Fruit fly (Drosophila melanogaster) whole organism, embryonic: ENCODE results near the gene CG9920.
A peak's percentile ranks its signal among the peaks of the same experiment; 100 is the strongest.

Experiments
- Abd-B ChIP-seq: fragments of 200-800 bp; sonication (Bioruptor generic); optimal IDR thresholded peaks from 2 replicates; lab custom pipeline; 2018; ENCODE audit warnings: missing biosample characterization, mild to moderate bottlenecking, missing genetic modification characterization, moderate library complexity
- Atf-2 ChIP-seq: fragments of 200-800 bp; sonication (Bioruptor generic); optimal IDR thresholded peaks from 2 replicates; lab custom pipeline; 2016; ENCODE audit warnings: missing biosample characterization, missing genetic modification characterization
- B-H2 ChIP-seq: fragments of 200-800 bp; sonication (Bioruptor generic); optimal IDR thresholded peaks from 2 replicates; lab custom pipeline; 2018; ENCODE audit warnings: missing biosample characterization, mild to moderate bottlenecking, missing genetic modification characterization
- CG10431 ChIP-seq: fragments of 200-800 bp; sonication (Bioruptor generic); optimal IDR thresholded peaks from 3 replicates; lab custom pipeline; 2018; ENCODE audit warnings: missing biosample characterization, mild to moderate bottlenecking, missing genetic modification characterization
- CG10543 ChIP-seq: fragments of 200-800 bp; sonication (Bioruptor generic); optimal IDR thresholded peaks from 3 replicates; lab custom pipeline; 2017; ENCODE audit warnings: missing biosample characterization, mild to moderate bottlenecking, missing genetic modification characterization, moderate library complexity
- CG11093 ChIP-seq: fragments of 200-800 bp; sonication (Bioruptor generic); IDR thresholded peaks from 3 replicates; pipeline ENCODE4 v1.3.6; 2022; ENCODE audit warnings: missing biosample characterization, missing genetic modification characterization
- CG11696 ChIP-seq: fragments of 200-800 bp; sonication (Bioruptor generic); IDR thresholded peaks from 2 replicates; pipeline ENCODE4 v1.3.6; 2022; ENCODE audit warnings: missing biosample characterization, missing genetic modification characterization
- CG11723 ChIP-seq: fragments of 200-800 bp; sonication (Bioruptor generic); optimal IDR thresholded peaks from 2 replicates; lab custom pipeline; 2017; ENCODE audit warnings: missing biosample characterization, mild to moderate bottlenecking, missing genetic modification characterization
- CG12942 ChIP-seq: fragments of 200-800 bp; sonication (Bioruptor generic); optimal IDR thresholded peaks from 3 replicates; lab custom pipeline; 2016; ENCODE audit warnings: missing biosample characterization, missing genetic modification characterization
- CG13624 ChIP-seq: fragments of 200-800 bp; sonication (Bioruptor generic); optimal IDR thresholded peaks from 2 replicates; lab custom pipeline; 2016; ENCODE audit warnings: missing biosample characterization, missing genetic modification characterization
- CG1603 ChIP-seq: fragments of 200-800 bp; sonication (Bioruptor generic); optimal IDR thresholded peaks from 2 replicates; lab custom pipeline; 2019; ENCODE audit warnings: missing biosample characterization, mild to moderate bottlenecking, missing genetic modification characterization, moderate library complexity
- CG16863 ChIP-seq: fragments of 200-800 bp; sonication (Bioruptor generic); optimal IDR thresholded peaks from 3 replicates; lab custom pipeline; 2016; ENCODE audit warnings: missing biosample characterization, missing genetic modification characterization
- CG2202 ChIP-seq: fragments of 200-800 bp; sonication (Bioruptor generic); optimal IDR thresholded peaks from 2 replicates; lab custom pipeline; 2018; ENCODE audit warnings: missing biosample characterization, mild to moderate bottlenecking, missing genetic modification characterization
- CG2678 ChIP-seq: fragments of 200-800 bp; sonication (Bioruptor generic); optimal IDR thresholded peaks from 3 replicates; lab custom pipeline; 2019; ENCODE audit warnings: missing biosample characterization, mild to moderate bottlenecking, missing genetic modification characterization, moderate library complexity
- CG31365 ChIP-seq: fragments of 200-800 bp; sonication (Bioruptor generic); optimal IDR thresholded peaks from 2 replicates; lab custom pipeline; 2018; ENCODE audit warnings: missing biosample characterization, mild to moderate bottlenecking, missing genetic modification characterization
- CG32772 ChIP-seq: fragments of 200-800 bp; sonication (Bioruptor generic); IDR thresholded peaks from 2 replicates; pipeline ENCODE4 v1.3.6; 2022; ENCODE audit warnings: missing biosample characterization, missing genetic modification characterization
- CG6254 ChIP-seq: fragments of 200-800 bp; sonication (Bioruptor generic); optimal IDR thresholded peaks from 3 replicates; lab custom pipeline; 2017; ENCODE audit warnings: mild to moderate bottlenecking, missing biosample characterization, missing genetic modification reagents, missing genetic modification characterization
- CG6683 ChIP-seq: fragments of 200-800 bp; sonication (Bioruptor generic); optimal IDR thresholded peaks from 2 replicates; lab custom pipeline; 2017; ENCODE audit warnings: missing biosample characterization, mild to moderate bottlenecking, missing genetic modification characterization, missing genetic modification reagents
- CrebB ChIP-seq: fragments of 200-800 bp; sonication (Bioruptor generic); optimal IDR thresholded peaks from 3 replicates; lab custom pipeline; 2018; ENCODE audit warnings: missing biosample characterization, mild to moderate bottlenecking, missing genetic modification characterization
- D19A ChIP-seq: fragments of 200-800 bp; optimal IDR thresholded peaks from 3 replicates; lab custom pipeline; 2019; ENCODE audit warnings: missing biosample characterization, mild to moderate bottlenecking, missing genetic modification characterization, moderate library complexity
- Dad ChIP-seq: fragments of 200-800 bp; sonication (Bioruptor generic); optimal IDR thresholded peaks from 3 replicates; lab custom pipeline; 2016; ENCODE audit warnings: missing biosample characterization, missing genetic modification characterization
- Doc2 ChIP-seq: fragments of 200-800 bp; sonication (Bioruptor generic); IDR thresholded peaks from 2 replicates; pipeline ENCODE4 v1.3.6; 2022; ENCODE audit warnings: missing biosample characterization, missing genetic modification characterization
- Hand ChIP-seq: fragments of 200-800 bp; sonication (Bioruptor generic); optimal IDR thresholded peaks from 2 replicates; lab custom pipeline; 2017; ENCODE audit warnings: mild to moderate bottlenecking, missing biosample characterization, missing genetic modification reagents, missing genetic modification characterization
- Lhr ChIP-seq: fragments of 200-800 bp; sonication (Bioruptor generic); optimal IDR thresholded peaks from 3 replicates; lab custom pipeline; 2017; ENCODE audit warnings: mild to moderate bottlenecking, missing biosample characterization, missing genetic modification reagents, missing genetic modification characterization
- Lpt ChIP-seq: fragments of >200 bp; optimal IDR thresholded peaks from 2 replicates; lab custom pipeline; 2018; ENCODE audit warnings: missing biosample characterization, missing genetic modification characterization
- MBD-R2 ChIP-seq: fragments of 200-800 bp; sonication (Bioruptor generic); IDR thresholded peaks from 2 replicates; pipeline ENCODE4 v1.3.6; 2022; ENCODE audit warnings: missing biosample characterization, missing genetic modification characterization
- MESR4 ChIP-seq: fragments of 200-800 bp; sonication (Bioruptor generic); optimal IDR thresholded peaks from 2 replicates; lab custom pipeline; 2018; ENCODE audit warnings: missing biosample characterization, mild to moderate bottlenecking, missing genetic modification characterization, moderate library complexity
- Neu2 ChIP-seq: fragments of 200-800 bp; sonication (Bioruptor generic); optimal IDR thresholded peaks from 3 replicates; lab custom pipeline; 2016; ENCODE audit warnings: missing biosample characterization, missing genetic modification characterization, borderline replicate concordance
- Ptx1 ChIP-seq: fragments of 200-800 bp; sonication (Bioruptor generic); IDR thresholded peaks from 2 replicates; pipeline ENCODE4 v1.3.6; 2022; ENCODE audit warnings: missing biosample characterization, missing genetic modification characterization
- ash1 ChIP-seq: fragments of 200-800 bp; sonication (Bioruptor generic); optimal IDR thresholded peaks from 2 replicates; lab custom pipeline; 2018; ENCODE audit warnings: missing biosample characterization, mild to moderate bottlenecking, missing genetic modification characterization
- croc ChIP-seq: fragments of 200-800 bp; sonication (Bioruptor generic); conservative IDR thresholded peaks from 3 replicates; pipeline ENCODE4 v1.3.6; 2022; ENCODE audit warnings: missing biosample characterization, missing genetic modification characterization
- danr ChIP-seq: fragments of 200-800 bp; sonication (Bioruptor generic); IDR thresholded peaks from 2 replicates; pipeline ENCODE4 v1.3.6; 2022; ENCODE audit warnings: missing biosample characterization, missing genetic modification characterization
- disco-r ChIP-seq: fragments of 200-800 bp; sonication (Bioruptor generic); optimal IDR thresholded peaks from 2 replicates; lab custom pipeline; 2016; ENCODE audit warnings: missing biosample characterization, missing genetic modification characterization
- dpn ChIP-seq, 2 experiments: fragments of 200-800 bp; sonication (Bioruptor generic); optimal IDR thresholded peaks; 3 replicates each; lab custom pipeline; 2016; ENCODE audit warnings: missing biosample characterization in 2 of 2, missing genetic modification characterization in 2 of 2
- fu2 ChIP-seq: fragments of 200-800 bp; sonication (Bioruptor generic); optimal IDR thresholded peaks from 2 replicates; lab custom pipeline; 2016; ENCODE audit warnings: missing biosample characterization, missing genetic modification characterization
- grau ChIP-seq: fragments of 200-800 bp; optimal IDR thresholded peaks from 3 replicates; lab custom pipeline; 2019; ENCODE audit warnings: missing biosample characterization, mild to moderate bottlenecking, missing genetic modification characterization, moderate library complexity
- grn ChIP-seq: fragments of 200-800 bp; sonication (Bioruptor generic); optimal IDR thresholded peaks from 3 replicates; lab custom pipeline; 2017; ENCODE audit warnings: missing biosample characterization, missing genetic modification characterization
- gro ChIP-seq: fragments of 200-800 bp; sonication (Bioruptor generic); optimal IDR thresholded peaks from 2 replicates; lab custom pipeline; 2016; ENCODE audit warnings: missing biosample characterization, missing genetic modification characterization
- gt ChIP-seq: fragments of 200-800 bp; sonication (Bioruptor generic); IDR thresholded peaks from 2 replicates; pipeline ENCODE4 v1.3.6; 2022; ENCODE audit warnings: missing biosample characterization, missing genetic modification characterization
- insv ChIP-seq, 2 experiments: fragments of 200-800 bp; sonication (Bioruptor generic); optimal IDR thresholded peaks; 3 replicates each; lab custom pipeline; 2016 to 2018; ENCODE audit warnings: missing biosample characterization in 2 of 2, missing genetic modification characterization in 2 of 2
- oc ChIP-seq: fragments of 200-800 bp; sonication (Bioruptor generic); optimal IDR thresholded peaks from 2 replicates; lab custom pipeline; 2018; ENCODE audit warnings: missing biosample characterization, mild to moderate bottlenecking, missing genetic modification characterization, moderate library complexity
- pita ChIP-seq: fragments of 200-800 bp; sonication (Bioruptor generic); optimal IDR thresholded peaks from 2 replicates; lab custom pipeline; 2017; ENCODE audit warnings: missing biosample characterization, mild to moderate bottlenecking, missing genetic modification characterization
- pnt ChIP-seq: fragments of 200-800 bp; sonication (Bioruptor generic); optimal IDR thresholded peaks from 3 replicates; lab custom pipeline; 2016; ENCODE audit warnings: missing biosample characterization, missing genetic modification characterization
- sd ChIP-seq: fragments of 200-800 bp; sonication (Bioruptor generic); optimal IDR thresholded peaks from 3 replicates; lab custom pipeline; 2018; ENCODE audit warnings: missing biosample characterization, mild to moderate bottlenecking, missing genetic modification characterization, moderate library complexity
- sna ChIP-seq: fragments of 200-800 bp; sonication (Bioruptor generic); IDR thresholded peaks from 2 replicates; pipeline ENCODE4 v1.3.6; 2022; ENCODE audit warnings: missing biosample characterization, missing genetic modification characterization; ENCODE audit not compliant: partially characterized antibody
- stwl ChIP-seq: fragments of 200-800 bp; sonication (Bioruptor generic); optimal IDR thresholded peaks from 3 replicates; lab custom pipeline; 2018; ENCODE audit warnings: missing biosample characterization, mild to moderate bottlenecking, missing genetic modification characterization, moderate library complexity
- tap ChIP-seq: fragments of 200-800 bp; optimal IDR thresholded peaks from 3 replicates; lab custom pipeline; 2019; ENCODE audit warnings: missing biosample characterization, mild to moderate bottlenecking, missing genetic modification characterization, moderate library complexity
- twi ChIP-seq: fragments of 200-800 bp; optimal IDR thresholded peaks from 2 replicates; lab custom pipeline; 2019; ENCODE audit warnings: missing biosample characterization, mild to moderate bottlenecking, missing genetic modification characterization, moderate library complexity
- tx ChIP-seq: fragments of 200-800 bp; sonication (Bioruptor generic); optimal IDR thresholded peaks from 2 replicates; lab custom pipeline; 2016; ENCODE audit warnings: missing biosample characterization, missing genetic modification characterization

Gene CG9920

DNA sequence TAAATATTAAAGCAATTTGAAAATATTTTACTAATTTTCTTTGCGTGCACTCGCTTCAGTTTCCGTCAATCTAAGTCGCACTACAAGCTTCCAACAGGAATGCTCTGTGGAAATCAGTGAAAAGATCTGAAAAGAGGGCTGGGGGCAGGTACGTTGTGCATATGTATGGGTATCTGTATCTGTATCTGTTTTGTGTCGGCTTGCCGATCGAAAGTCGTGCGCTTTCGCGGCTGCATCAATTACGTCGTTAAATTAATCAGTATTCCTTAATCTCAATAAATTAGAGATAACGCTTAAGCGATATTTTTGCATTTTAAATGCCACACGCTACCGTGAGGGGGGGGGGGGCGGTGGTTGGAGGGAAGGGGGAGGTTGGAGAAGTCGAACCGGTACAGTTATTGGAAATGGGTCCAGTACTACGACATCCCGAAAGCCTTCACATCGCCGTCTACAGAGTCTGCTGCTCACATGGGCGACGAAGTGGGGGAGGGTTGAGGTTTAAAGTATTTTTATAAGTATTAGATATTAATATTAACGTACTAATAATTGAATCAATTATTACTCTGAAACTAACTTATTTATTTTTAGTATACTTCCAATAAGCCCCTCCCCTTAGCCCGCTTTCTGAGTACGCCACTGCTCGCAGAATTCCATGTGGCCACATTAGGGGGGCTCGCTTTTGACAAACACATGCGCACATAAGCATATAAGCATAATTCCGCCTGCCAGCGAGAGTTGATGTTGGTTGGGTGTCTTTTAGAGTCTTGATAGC lies 44.7 kb downstream of the CG9920 start (continued):
- TF ChIP-seq CG32772 (peak; percentile 97), D19A (tag; lab: Kevin White, UChicago) (peak; percentile 91), CG2202 (peak; percentile 83), tap (tag; lab: Kevin White, UChicago) (peak; percentile 97), danr (GFP tag; lab: Robert Waterston, UW) (peak; percentile 96), CG10543 (GFP tag; lab: Kevin White, UChicago) (peak; percentile 86), CG12942 (GFP tag; lab: Kevin White, UChicago) (peak; percentile 95), CG11723 (peak; percentile 94), grn (GFP tag; lab: Kevin White, UChicago) (peak; percentile 54), gro (GFP tag; lab: Kevin White, UChicago) (peak; percentile 90), Hand (GFP tag; lab: Kevin White, UChicago) (peak; percentile 96), CG6683 (peak; percentile 95), CG1603 (tag; lab: Kevin White, UChicago) (peak; percentile 93), dpn (GFP tag; optimal IDR thresholded peaks at IDR 0.05; lab: Kevin White, UChicago) (peak; percentile 86 to 97), CG16863 (GFP tag; lab: Kevin White, UChicago) (peak; percentile 75), CrebB (peak; percentile 96), pita (no peak), oc (peak; percentile 98), Dad (GFP tag; lab: Kevin White, UChicago) (peak; percentile 87), grau (tag; lab: Kevin White, UChicago) (peak; percentile 97), sd (tag; lab: Kevin White, UChicago) (peak; percentile 98), disco-r (GFP tag; lab: Kevin White, UChicago) (no peak), CG10431 (GFP tag; lab: Kevin White, UChicago) (peak; percentile 84), CG11093 (peak; percentile 97), CG6254 (peak; percentile 90), Ptx1 (GFP tag; lab: Robert Waterston, UW) (peak; percentile 98), fu2 (GFP tag; lab: Kevin White, UChicago) (peak; percentile 78), B-H2 (peak; percentile 88), MBD-R2 (GFP tag; lab: Robert Waterston, UW) (peak; percentile 98), Neu2 (GFP tag; lab: Kevin White, UChicago) (no peak), stwl (no peak), Lpt (GFP tag; lab: Kevin White, UChicago) (no peak), insv (GFP tag; optimal IDR thresholded peaks at IDR 0.05; lab: Kevin White, UChicago) (peak in 1 of 2 experiments; percentile 59), Abd-B (GFP tag; lab: Kevin White, UChicago) (peak; percentile 97), CG13624 (peak; percentile 73), tx (GFP tag; lab: Kevin White, UChicago) (peak; percentile 78), gt (peak; percentile 93), CG2678 (peak; percentile 98), MESR4 (GFP tag; lab: Kevin White, UChicago) (peak; percentile 59), croc (peak; percentile 95), pnt (peak; percentile 47), ash1 (GFP tag; lab: Kevin White, UChicago) (peak; percentile 89), Doc2 (GFP tag; lab: Robert Waterston, UW) (peak; percentile 92), sna (GFP tag; lab: Robert Waterston, UW) (no peak), CG31365 (tag; lab: Kevin White, UChicago) (peak; percentile 90), Atf-2 (GFP tag; lab: Kevin White, UChicago) (peak; percentile 58), Lhr (GFP tag; lab: Kevin White, UChicago) (peak; percentile 89), twi (tag; lab: Kevin White, UChicago) (peak; percentile 91), CG11696 (GFP tag; lab: Robert Waterston, UW) (peak; percentile 90)
